Worm (Caenorhabditis elegans) whole organism, young adult: Measurements from ENCODE around the gene fbxb-19.

Source experiments
- atf-7 ChIP-seq: sonication (generic microtip); optimal IDR thresholded peaks from 2 replicates; lab custom pipeline; 2017; ENCODE audit warnings: mild to moderate bottlenecking, missing genetic modification characterization, missing compliant biosample characterization
- attf-6 ChIP-seq: fragments of 200-800 bp; sonication (Bioruptor generic); IDR thresholded peaks from 2 replicates; pipeline ENCODE4 v1.3.6; 2022; ENCODE audit warnings: missing genetic modification reagents, missing genetic modification characterization, missing compliant biosample characterization
- die-1 ChIP-seq: sonication (generic microtip); optimal IDR thresholded peaks from 2 replicates; lab custom pipeline; 2016; ENCODE audit warnings: missing genotype, mild to moderate bottlenecking, missing genetic modification characterization, missing compliant biosample characterization
- efl-1 ChIP-seq: fragments of 150-350 bp; optimal IDR thresholded peaks from 2 replicates; lab custom pipeline; 2014; ENCODE audit warnings: missing biosample characterization, missing genetic modification reagents, missing genetic modification characterization
- mcd-1 ChIP-seq: fragments of 200-800 bp; sonication (Bioruptor generic); IDR thresholded peaks from 2 replicates; pipeline ENCODE4 v1.3.6; 2022; ENCODE audit warnings: missing genetic modification reagents, missing genetic modification characterization, missing compliant biosample characterization
- pha-4 ChIP-seq: fragments of 150-350 bp; sonication (generic microtip); optimal IDR thresholded peaks from 2 replicates; lab custom pipeline; 2014; ENCODE audit warnings: missing biosample characterization, missing genetic modification reagents, missing genetic modification characterization

ce11 chrII:1663516-1663915 is 25.5 kb downstream of the fbxb-19 start, which contains the start of gene duxl-1:
- no peak for TF ChIP-seq mcd-1 (GFP tag; lab: Robert Waterston, UW)
- peak; percentile 90 for TF ChIP-seq atf-7 (tag; lab: Kevin White, UChicago)
- no peak for TF ChIP-seq attf-6 (GFP tag; lab: Robert Waterston, UW)
- no peak for TF ChIP-seq pha-4 (tag; lab: Kevin White, UChicago)
- TF ChIP-seq efl-1 (GFP tag; lab: Kevin White, UChicago) = no peak
- TF ChIP-seq die-1 = no peak
